Worm (Caenorhabditis elegans): Measurements from ENCODE around the gene Y53F4B.9.

DNA sequence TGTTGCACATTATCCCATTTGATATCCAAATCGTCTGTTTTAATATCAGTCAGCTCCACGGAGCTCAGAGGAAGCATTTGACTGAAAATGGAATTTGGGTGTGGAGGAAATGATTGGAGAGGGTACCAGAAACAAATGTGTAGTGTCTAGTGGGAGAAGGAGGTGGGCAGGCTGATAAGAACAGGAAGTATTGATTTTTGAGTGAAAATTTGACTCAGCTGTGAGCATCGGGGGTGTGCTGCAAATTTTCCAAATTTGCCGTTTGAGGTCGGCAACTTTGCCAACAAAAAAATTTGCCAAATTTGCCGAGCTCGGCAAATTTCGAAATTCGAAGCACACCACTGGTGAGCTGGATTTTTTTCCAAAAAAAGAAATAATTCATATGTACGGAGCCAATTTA is 52.1 kb downstream of the Y53F4B.9 start, which contains the start of gene Y53F4B.1:
- TF ChIP-seq dao-5 (tag; optimal IDR thresholded peaks at IDR 0.05): no peak
- TF ChIP-seq W03F9.2 (tag; optimal IDR thresholded peaks at IDR 0.05): no peak

Measured in whole organism, L4/young adult.